Fruit fly (Drosophila melanogaster) S2 (cell line): ENCODE measurements around the gene Nulp1.

Source experiments
- CG8478 ChIP-seq: fragments of >200 bp; optimal IDR thresholded peaks from 2 replicates; lab custom pipeline; 2018
- CTCF ChIP-seq, 2 experiments: fragments of >200 bp; optimal IDR thresholded peaks; 2 replicates each; lab custom pipeline; 2018

- TF ChIP-seq CG8478, result no peak
- no peak for TF ChIP-seq CTCF (optimal IDR thresholded peaks at IDR 0.05; lab: Kevin White, UChicago)
These were observed 13.1 kb upstream of the Nulp1 start for dm6 chr3L:8097101-8097500.
